Fruit fly (Drosophila melanogaster) whole organism, embryonic: ENCODE measurements around the gene Datp.

Experiments used
- Aef1 ChIP-seq: fragments of 200-800 bp; sonication (Bioruptor generic); IDR thresholded peaks from 3 replicates; pipeline ENCODE4 v1.3.6; 2022; ENCODE audit warnings: missing biosample characterization, missing genetic modification characterization
- Atf3 ChIP-seq: fragments of 200-800 bp; sonication (Bioruptor generic); optimal IDR thresholded peaks from 3 replicates; lab custom pipeline; 2016; ENCODE audit warnings: missing biosample characterization, missing genetic modification characterization
- Bgb ChIP-seq: fragments of 200-800 bp; sonication (Bioruptor generic); IDR thresholded peaks from 2 replicates; pipeline ENCODE4 v1.3.6; 2022; ENCODE audit warnings: missing biosample characterization, missing genetic modification characterization; ENCODE audit not compliant: partially characterized antibody
- Blimp-1 ChIP-seq: fragments of 200-800 bp; sonication (Bioruptor generic); optimal IDR thresholded peaks from 3 replicates; lab custom pipeline; 2018; ENCODE audit warnings: missing biosample characterization, missing genetic modification characterization, mild to moderate bottlenecking, moderate library complexity, missing genetic modification reagents
- CG11560 ChIP-seq: fragments of 200-800 bp; sonication (Bioruptor generic); IDR thresholded peaks from 3 replicates; pipeline ENCODE4 v1.3.6; 2022; ENCODE audit warnings: missing biosample characterization, missing genetic modification characterization
- CG11723 ChIP-seq: fragments of 200-800 bp; sonication (Bioruptor generic); optimal IDR thresholded peaks from 2 replicates; lab custom pipeline; 2017; ENCODE audit warnings: missing biosample characterization, mild to moderate bottlenecking, missing genetic modification characterization
- CG12071 ChIP-seq: fragments of 200-800 bp; sonication (Bioruptor generic); optimal IDR thresholded peaks from 3 replicates; lab custom pipeline; 2018; ENCODE audit warnings: missing biosample characterization, mild to moderate bottlenecking, missing genetic modification characterization
- CG14860 ChIP-seq: fragments of 200-800 bp; sonication (Bioruptor generic); IDR thresholded peaks from 3 replicates; pipeline ENCODE4 v1.3.6; 2022; ENCODE audit warnings: missing biosample characterization, missing genetic modification characterization; ENCODE audit not compliant: partially characterized antibody
- CG17829 ChIP-seq: fragments of 200-800 bp; optimal IDR thresholded peaks from 2 replicates; lab custom pipeline; 2019; ENCODE audit warnings: missing biosample characterization, mild to moderate bottlenecking, missing genetic modification characterization, moderate library complexity
- CG3065 ChIP-seq: fragments of 200-800 bp; sonication (Bioruptor generic); optimal IDR thresholded peaks from 2 replicates; lab custom pipeline; 2016; ENCODE audit warnings: missing biosample characterization, missing genetic modification characterization
- CG34224 ChIP-seq: fragments of 200-800 bp; sonication (Bioruptor generic); IDR thresholded peaks from 3 replicates; pipeline ENCODE4 v1.3.6; 2022; ENCODE audit warnings: missing biosample characterization, missing genetic modification characterization; ENCODE audit not compliant: partially characterized antibody
- CG3995 ChIP-seq: fragments of 200-800 bp; sonication (Bioruptor generic); optimal IDR thresholded peaks from 3 replicates; lab custom pipeline; 2016; ENCODE audit warnings: missing biosample characterization, missing genetic modification characterization
- CG7357 ChIP-seq: fragments of 200-800 bp; sonication (Bioruptor generic); IDR thresholded peaks from 3 replicates; pipeline ENCODE4 v1.3.6; 2022; ENCODE audit warnings: missing biosample characterization, missing genetic modification characterization
- CG7963 ChIP-seq: fragments of 200-800 bp; sonication (Bioruptor generic); IDR thresholded peaks from 3 replicates; pipeline ENCODE4 v1.3.6; 2022; ENCODE audit warnings: missing biosample characterization, missing genetic modification characterization; ENCODE audit not compliant: partially characterized antibody
- CG9876 ChIP-seq: fragments of 200-800 bp; sonication (Bioruptor generic); optimal IDR thresholded peaks from 2 replicates; lab custom pipeline; 2016; ENCODE audit warnings: missing biosample characterization, missing genetic modification characterization
- Chrac-16 ChIP-seq: fragments of 200-800 bp; sonication (Bioruptor generic); optimal IDR thresholded peaks from 3 replicates; lab custom pipeline; 2016; ENCODE audit warnings: missing biosample characterization, missing genetic modification characterization
- CkIIα-i1 ChIP-seq: fragments of 200-800 bp; sonication (Bioruptor generic); IDR thresholded peaks from 2 replicates; pipeline ENCODE4 v1.3.6; 2022; ENCODE audit warnings: missing biosample characterization, missing genetic modification characterization
- Dp ChIP-seq: fragments of 200-800 bp; sonication (Bioruptor generic); optimal IDR thresholded peaks from 2 replicates; lab custom pipeline; 2018; ENCODE audit warnings: missing biosample characterization, mild to moderate bottlenecking, missing genetic modification characterization, moderate library complexity
- E2f2 ChIP-seq: fragments of 200-800 bp; sonication (Bioruptor generic); IDR thresholded peaks from 2 replicates; pipeline ENCODE4 v1.3.6; 2022; ENCODE audit warnings: missing biosample characterization, missing genetic modification characterization
- Elba2 ChIP-seq: fragments of 200-800 bp; sonication (Bioruptor generic); optimal IDR thresholded peaks from 3 replicates; lab custom pipeline; 2016; ENCODE audit warnings: missing biosample characterization, missing genetic modification characterization
- H15 ChIP-seq: fragments of 200-800 bp; sonication (Bioruptor generic); IDR thresholded peaks from 3 replicates; pipeline ENCODE4 v1.3.6; 2022; ENCODE audit warnings: missing biosample characterization, missing genetic modification characterization
- HLH4C ChIP-seq: fragments of 200-800 bp; sonication (Bioruptor generic); IDR thresholded peaks from 3 replicates; pipeline ENCODE4 v1.3.6; 2022; ENCODE audit warnings: missing biosample characterization, missing genetic modification characterization; ENCODE audit not compliant: partially characterized antibody
- MBD-R2 ChIP-seq: fragments of 200-800 bp; sonication (Bioruptor generic); IDR thresholded peaks from 2 replicates; pipeline ENCODE4 v1.3.6; 2022; ENCODE audit warnings: missing biosample characterization, missing genetic modification characterization
- Mad ChIP-seq: fragments of 200-800 bp; sonication (Bioruptor generic); optimal IDR thresholded peaks from 2 replicates; lab custom pipeline; 2016; ENCODE audit warnings: missing biosample characterization, missing genetic modification characterization
- NK7.1 ChIP-seq: fragments of 200-800 bp; sonication (Bioruptor generic); optimal IDR thresholded peaks from 3 replicates; lab custom pipeline; 2016; ENCODE audit warnings: missing biosample characterization, missing genetic modification characterization
- Opbp ChIP-seq: fragments of 200-800 bp; sonication (Bioruptor generic); IDR thresholded peaks from 3 replicates; pipeline ENCODE4 v1.3.6; 2022; ENCODE audit warnings: missing biosample characterization, missing genetic modification characterization; ENCODE audit not compliant: partially characterized antibody
- Ptx1 ChIP-seq: fragments of 200-800 bp; sonication (Bioruptor generic); IDR thresholded peaks from 2 replicates; pipeline ENCODE4 v1.3.6; 2022; ENCODE audit warnings: missing biosample characterization, missing genetic modification characterization
- Scr ChIP-seq: fragments of 200-800 bp; sonication (Bioruptor generic); IDR thresholded peaks from 2 replicates; pipeline ENCODE4 v1.3.6; 2022; ENCODE audit warnings: missing biosample characterization, missing genetic modification characterization; ENCODE audit not compliant: partially characterized antibody
- Six4 ChIP-seq: fragments of 200-800 bp; sonication (Bioruptor generic); optimal IDR thresholded peaks from 2 replicates; lab custom pipeline; 2016; ENCODE audit warnings: missing biosample characterization, missing genetic modification characterization
- ab ChIP-seq: fragments of 200-800 bp; sonication (Bioruptor generic); optimal IDR thresholded peaks from 2 replicates; lab custom pipeline; 2016; ENCODE audit warnings: missing biosample characterization, missing genetic modification characterization
- ewg ChIP-seq: fragments of 200-800 bp; sonication (Bioruptor generic); optimal IDR thresholded peaks from 3 replicates; lab custom pipeline; 2017; ENCODE audit warnings: mild to moderate bottlenecking, missing biosample characterization, missing genetic modification reagents, missing genetic modification characterization
- exex ChIP-seq: fragments of 200-800 bp; sonication (Bioruptor generic); optimal IDR thresholded peaks from 4 replicates; lab custom pipeline; 2018; ENCODE audit warnings: missing biosample characterization, mild to moderate bottlenecking, missing genetic modification characterization, moderate library complexity
- gce ChIP-seq: fragments of 200-800 bp; sonication (Bioruptor generic); IDR thresholded peaks from 3 replicates; pipeline ENCODE4 v1.3.6; 2022; ENCODE audit warnings: missing biosample characterization, missing genetic modification characterization
- grn ChIP-seq: fragments of 200-800 bp; sonication (Bioruptor generic); optimal IDR thresholded peaks from 3 replicates; lab custom pipeline; 2017; ENCODE audit warnings: missing biosample characterization, missing genetic modification characterization
- ham ChIP-seq: fragments of 200-800 bp; sonication (Bioruptor generic); IDR thresholded peaks from 2 replicates; pipeline ENCODE4 v1.3.6; 2022; ENCODE audit warnings: missing biosample characterization, missing genetic modification characterization
- jumu ChIP-seq: fragments of 200-800 bp; sonication (Bioruptor generic); optimal IDR thresholded peaks from 3 replicates; lab custom pipeline; 2016; ENCODE audit warnings: missing biosample characterization, missing genetic modification characterization
- lov ChIP-seq, 2 experiments: fragments of 200-800 bp in 1 of 2; fragments of >200 bp in 1 of 2; sonication (Bioruptor generic) in 1 of 2; IDR thresholded peaks in 1 of 2; optimal IDR thresholded peaks in 1 of 2; 2 replicates in 1 of 2; 3 replicates in 1 of 2; pipeline versions ENCODE4 v1.3.6 to Lab custom; 2017 to 2022; ENCODE audit warnings: missing biosample characterization in 1 of 2, missing genetic modification characterization in 1 of 2
- mam ChIP-seq: fragments of 200-800 bp; sonication (Bioruptor generic); optimal IDR thresholded peaks from 3 replicates; lab custom pipeline; 2016; ENCODE audit warnings: missing biosample characterization, missing genetic modification characterization
- nau ChIP-seq: fragments of 200-800 bp; sonication (Bioruptor generic); optimal IDR thresholded peaks from 3 replicates; lab custom pipeline; 2017; ENCODE audit warnings: missing biosample characterization, mild to moderate bottlenecking, missing genetic modification characterization, missing genetic modification reagents
- nerfin-2 ChIP-seq: fragments of 200-800 bp; sonication (Bioruptor generic); IDR thresholded peaks from 2 replicates; pipeline ENCODE4 v1.3.6; 2022; ENCODE audit warnings: missing biosample characterization, missing genetic modification characterization; ENCODE audit not compliant: partially characterized antibody
- org-1 ChIP-seq: fragments of 200-800 bp; sonication (Bioruptor generic); optimal IDR thresholded peaks from 2 replicates; lab custom pipeline; 2017; ENCODE audit warnings: missing biosample characterization, missing genetic modification characterization
- pzg ChIP-seq: fragments of 200-800 bp; sonication (Bioruptor generic); optimal IDR thresholded peaks from 3 replicates; lab custom pipeline; 2018; ENCODE audit warnings: missing biosample characterization, mild to moderate bottlenecking, missing genetic modification characterization, moderate library complexity
- sd ChIP-seq: fragments of 200-800 bp; sonication (Bioruptor generic); optimal IDR thresholded peaks from 3 replicates; lab custom pipeline; 2018; ENCODE audit warnings: missing biosample characterization, mild to moderate bottlenecking, missing genetic modification characterization, moderate library complexity
- slp2 ChIP-seq: fragments of 200-800 bp; sonication (Bioruptor generic); optimal IDR thresholded peaks from 2 replicates; lab custom pipeline; 2016; ENCODE audit warnings: missing biosample characterization, missing genetic modification characterization
- stc ChIP-seq: fragments of 200-800 bp; sonication (Bioruptor generic); IDR thresholded peaks from 2 replicates; pipeline ENCODE4 v1.3.6; 2022; ENCODE audit warnings: missing biosample characterization, missing genetic modification characterization
- tna ChIP-seq: fragments of 200-800 bp; sonication (Bioruptor generic); IDR thresholded peaks from 2 replicates; pipeline ENCODE4 v1.3.6; 2022; ENCODE audit warnings: missing biosample characterization, missing genetic modification characterization; ENCODE audit not compliant: partially characterized antibody
- usp ChIP-seq: fragments of >200 bp; optimal IDR thresholded peaks from 2 replicates; lab custom pipeline; 2017; ENCODE audit warnings: missing biosample characterization, missing genetic modification characterization
- zfh2 ChIP-seq: fragments of 200-800 bp; sonication (Bioruptor generic); optimal IDR thresholded peaks from 2 replicates; lab custom pipeline; 2016; ENCODE audit warnings: missing biosample characterization, missing genetic modification characterization

The Datp gene

dm6 chr2L:9921401-9921800, 17.2 kb downstream of the Datp start, which contains the start of gene CG4592 (continued):
- TF ChIP-seq Scr (GFP tag; lab: Robert Waterston, UW) (no peak), slp2 (GFP tag; lab: Kevin White, UChicago) (no peak), gce (GFP tag; lab: Robert Waterston, UW) (no peak), mam (GFP tag; lab: Kevin White, UChicago) (peak; percentile 33), Opbp (GFP tag; lab: Robert Waterston, UW) (no peak), lov (optimal IDR thresholded peaks at IDR 0.05; lab: Kevin White, UChicago) (no peak), lov (GFP tag; IDR thresholded peaks at IDR 0.05; lab: Robert Waterston, UW) (0 out of 3 replicates have a peak, but pooled peaks have one; percentile 27)

- TF ChIP-seq grn (GFP tag; lab: Kevin White, UChicago) (no peak), nerfin-2 (GFP tag; lab: Robert Waterston, UW) (peak; percentile 41; the same call in 1 of the 2 replicates), NK7.1 (GFP tag; lab: Kevin White, UChicago) (no peak), CG3065 (GFP tag; lab: Kevin White, UChicago) (no peak), HLH4C (GFP tag; lab: Robert Waterston, UW) (peak; percentile 23; the same call in 1 of the 3 replicates), CG11723 (GFP tag; lab: Kevin White, UChicago) (no peak), ab (GFP tag; lab: Kevin White, UChicago) (no peak), Chrac-16 (GFP tag; lab: Kevin White, UChicago) (no peak), Ptx1 (GFP tag; lab: Robert Waterston, UW) (no peak), stc (GFP tag; lab: Robert Waterston, UW) (no peak), Bgb (GFP tag; lab: Robert Waterston, UW) (no peak), ham (GFP tag; lab: Robert Waterston, UW) (no peak), Dp (peak; percentile 69), Scr (GFP tag; lab: Robert Waterston, UW) (0 out of 2 replicates have a peak, but pooled peaks have one; percentile 32), CG11560 (peak; percentile 92), Aef1 (GFP tag; lab: Robert Waterston, UW) (no peak), CG3995 (no peak), tna (GFP tag; lab: Robert Waterston, UW) (peak; percentile 16; the same call in 1 of the 2 replicates), sd (tag; lab: Kevin White, UChicago) (no peak), H15 (GFP tag; lab: Robert Waterston, UW) (no peak), pzg (peak; percentile 17), ewg (GFP tag; lab: Kevin White, UChicago) (no peak), Blimp-1 (GFP tag; lab: Kevin White, UChicago) (no peak), zfh2 (GFP tag; lab: Kevin White, UChicago) (no peak), usp (GFP tag; lab: Kevin White, UChicago) (no peak), E2f2 (GFP tag; lab: Robert Waterston, UW) (peak; percentile 80), Atf3 (GFP tag; lab: Kevin White, UChicago) (no peak), CG14860 (GFP tag; lab: Robert Waterston, UW) (0 out of 3 replicates have a peak, but pooled peaks have one; percentile 12), CG7963 (GFP tag; lab: Robert Waterston, UW) (peak; percentile 13; the same call in 2 of the 3 replicates), Mad (no peak), CG34224 (GFP tag; lab: Robert Waterston, UW) (0 out of 3 replicates have a peak, but pooled peaks have one; percentile 28), MBD-R2 (0 out of 2 replicates have a peak, but pooled peaks have one; percentile 8), CG7357 (GFP tag; lab: Robert Waterston, UW) (no peak), CG9876 (GFP tag; lab: Kevin White, UChicago) (no peak), exex (peak; percentile 22), CG17829 (tag; lab: Kevin White, UChicago) (no peak), Six4 (no peak), CG12071 (GFP tag; lab: Kevin White, UChicago) (no peak), nau (GFP tag; lab: Kevin White, UChicago) (no peak), jumu (no peak), CkIIα-i1 (GFP tag; lab: Robert Waterston, UW) (no peak), Elba2 (GFP tag; lab: Kevin White, UChicago) (no peak), org-1 (no peak)
These were observed 18.6 kb downstream of the Datp start, which contains the start of gene CG4594 for dm6 chr2L:9919949-9920348. TSS of gene CG4594 (plus strand) at chr2L:9920160.
